Worm (Caenorhabditis elegans) whole organism, L3 larva: Measurements from ENCODE around the gene srw-24.
A peak's percentile ranks its signal among the peaks of the same experiment; 100 is the strongest.

ENCODE experiments used
- ZK546.5 ChIP-seq: sonication (generic microtip); optimal IDR thresholded peaks from 2 replicates; lab custom pipeline; 2017; ENCODE audit warnings: missing biosample characterization, missing genetic modification characterization
- ama-1 ChIP-seq: fragments of 150-350 bp; optimal IDR thresholded peaks from 2 replicates; lab custom pipeline; 2018
- ceh-16 ChIP-seq: sonication (generic microtip); optimal IDR thresholded peaks from 2 replicates; lab custom pipeline; 2017; ENCODE audit warnings: missing biosample characterization, missing genetic modification characterization
- ceh-28 ChIP-seq: fragments of 150-350 bp; optimal IDR thresholded peaks from 2 replicates; lab custom pipeline; 2014; ENCODE audit warnings: missing biosample characterization, missing genetic modification reagents, missing genetic modification characterization
- ceh-82 ChIP-seq: fragments of 150-350 bp; optimal IDR thresholded peaks from 2 replicates; lab custom pipeline; 2014; ENCODE audit warnings: missing biosample characterization, missing genetic modification characterization
- daf-12 ChIP-seq: fragments of 150-350 bp; optimal IDR thresholded peaks from 2 replicates; lab custom pipeline; 2014; ENCODE audit warnings: missing biosample characterization, missing genetic modification reagents, missing genetic modification characterization
- egl-5 ChIP-seq: fragments of 150-350 bp; optimal IDR thresholded peaks from 2 replicates; lab custom pipeline; 2017; ENCODE audit warnings: missing biosample characterization, missing genetic modification reagents, missing genetic modification characterization, inconsistent platforms
- elt-1 ChIP-seq: fragments of 150-350 bp; optimal IDR thresholded peaks from 2 replicates; lab custom pipeline; 2014; ENCODE audit warnings: missing biosample characterization, missing genetic modification characterization
- elt-2 ChIP-seq: sonication (generic microtip); optimal IDR thresholded peaks from 2 replicates; lab custom pipeline; 2016; ENCODE audit warnings: missing genetic modification reagents, mild to moderate bottlenecking, missing genetic modification characterization, missing compliant biosample characterization
- fkh-10 ChIP-seq: sonication (generic microtip); optimal IDR thresholded peaks from 2 replicates; lab custom pipeline; 2017; ENCODE audit warnings: missing biosample characterization, missing genetic modification reagents, missing genetic modification characterization
- fos-1 ChIP-seq: fragments of 150-350 bp; optimal IDR thresholded peaks from 2 replicates; lab custom pipeline; 2014; ENCODE audit warnings: missing biosample characterization, missing genetic modification characterization
- jun-1 ChIP-seq: fragments of 150-350 bp; optimal IDR thresholded peaks from 2 replicates; lab custom pipeline; 2014; ENCODE audit warnings: missing biosample characterization, missing genetic modification reagents, missing genetic modification characterization
- lin-15B ChIP-seq: fragments of 150-350 bp; optimal IDR thresholded peaks from 2 replicates; lab custom pipeline; 2014; ENCODE audit warnings: missing biosample characterization, missing genetic modification characterization
- lin-39 ChIP-seq: fragments of 150-350 bp; optimal IDR thresholded peaks from 2 replicates; lab custom pipeline; 2018; ENCODE audit warnings: missing biosample characterization, missing genetic modification reagents, missing genetic modification characterization
- lsy-12 ChIP-seq: sonication (generic microtip); optimal IDR thresholded peaks from 2 replicates; lab custom pipeline; 2016; ENCODE audit warnings: mild to moderate bottlenecking, missing genetic modification characterization, missing compliant biosample characterization
- mml-1 ChIP-seq: fragments of 150-350 bp; sonication (generic microtip); optimal IDR thresholded peaks from 3 replicates; lab custom pipeline; 2014; ENCODE audit warnings: missing biosample characterization, missing genetic modification characterization
- nfya-1 ChIP-seq: sonication (generic microtip); optimal IDR thresholded peaks from 2 replicates; lab custom pipeline; 2017; ENCODE audit warnings: missing genetic modification characterization, mild to moderate bottlenecking, missing compliant biosample characterization, antibody characterized with exemption, moderate library complexity; ENCODE audit not compliant: insufficient read depth
- nhr-11 ChIP-seq: fragments of 150-350 bp; optimal IDR thresholded peaks from 2 replicates; lab custom pipeline; 2014; ENCODE audit warnings: missing biosample characterization, missing genetic modification characterization
- nhr-25 ChIP-seq: sonication (generic microtip); optimal IDR thresholded peaks from 2 replicates; lab custom pipeline; 2017; ENCODE audit warnings: missing biosample characterization, missing genetic modification characterization
- nhr-28 ChIP-seq: fragments of 150-350 bp; optimal IDR thresholded peaks from 2 replicates; lab custom pipeline; 2014; ENCODE audit warnings: missing biosample characterization, missing genetic modification characterization
- nhr-43 ChIP-seq: sonication (generic microtip); optimal IDR thresholded peaks from 2 replicates; lab custom pipeline; 2016; ENCODE audit warnings: mild to moderate bottlenecking, missing genetic modification characterization, missing compliant biosample characterization; ENCODE audit not compliant: poor library complexity, severe bottlenecking
- nhr-67 ChIP-seq: fragments of 150-350 bp; optimal IDR thresholded peaks from 2 replicates; lab custom pipeline; 2014; ENCODE audit warnings: missing biosample characterization, missing genetic modification characterization
- nhr-76 ChIP-seq: fragments of 150-350 bp; sonication (generic microtip); optimal IDR thresholded peaks from 5 replicates; lab custom pipeline; 2014; ENCODE audit warnings: missing biosample characterization, missing genetic modification characterization
- nhr-77 ChIP-seq: fragments of 150-350 bp; optimal IDR thresholded peaks from 2 replicates; lab custom pipeline; 2014; ENCODE audit warnings: missing biosample characterization, missing genetic modification characterization
- pqm-1 ChIP-seq: fragments of 150-350 bp; optimal IDR thresholded peaks from 2 replicates; lab custom pipeline; 2017; ENCODE audit warnings: missing biosample characterization, missing genetic modification characterization, inconsistent platforms
- sea-2 ChIP-seq: fragments of 150-350 bp; sonication (generic microtip); optimal IDR thresholded peaks from 4 replicates; lab custom pipeline; 2014; ENCODE audit warnings: missing biosample characterization, missing genetic modification reagents, missing genetic modification characterization
- tbx-2 ChIP-seq: sonication (generic microtip); optimal IDR thresholded peaks from 2 replicates; lab custom pipeline; 2016; ENCODE audit warnings: mild to moderate bottlenecking, missing genetic modification characterization, missing compliant biosample characterization
- unc-39 ChIP-seq: sonication (generic microtip); optimal IDR thresholded peaks from 4 replicates; lab custom pipeline; 2017; ENCODE audit warnings: missing biosample characterization, missing genetic modification characterization
- unc-62 ChIP-seq: fragments of 150-350 bp; sonication (generic microtip); optimal IDR thresholded peaks from 4 replicates; lab custom pipeline; 2014; ENCODE audit warnings: missing biosample characterization, missing genetic modification reagents, missing genetic modification characterization
- ztf-11 ChIP-seq: fragments of 150-350 bp; optimal IDR thresholded peaks from 2 replicates; lab custom pipeline; 2014; ENCODE audit warnings: missing biosample characterization, missing genetic modification characterization
- ztf-4 ChIP-seq: fragments of 150-350 bp; optimal IDR thresholded peaks from 2 replicates; lab custom pipeline; 2014; ENCODE audit warnings: missing biosample characterization, missing genetic modification characterization

Gene srw-24

DNA sequence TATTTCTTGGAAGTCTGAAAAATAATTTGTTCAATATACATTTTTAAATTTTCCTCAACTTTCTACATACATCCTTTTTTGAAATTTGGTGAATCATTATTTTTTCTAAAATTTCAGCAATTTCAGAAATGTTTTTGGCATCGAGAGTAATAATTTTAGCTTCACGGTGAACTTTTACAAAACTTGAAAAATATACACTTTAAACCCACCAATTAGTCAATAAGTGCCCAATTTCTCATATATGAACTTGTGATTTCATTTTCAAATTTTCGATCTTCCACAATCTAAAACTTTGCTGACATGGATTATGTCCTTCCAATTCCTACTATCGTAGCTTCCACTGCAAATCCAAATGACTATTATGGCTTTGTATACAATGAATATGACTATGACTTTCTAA, at the start of gene srw-24:
Gene srw-24, plus strand, starts transcription at position 301 of the 400 bp plus-strand sequence.
- TF ChIP-seq fkh-10 (GFP tag; lab: Kevin White, UChicago) (no peak), tbx-2 (tag; lab: Kevin White, UChicago) (no peak), egl-5 (tag; lab: Kevin White, UChicago) (no peak), mml-1 (tag; lab: Kevin White, UChicago) (no peak), fos-1 (tag; lab: Kevin White, UChicago) (no peak), nhr-67 (tag; lab: Kevin White, UChicago) (no peak), unc-39 (tag; lab: Kevin White, UChicago) (no peak), pqm-1 (tag; lab: Kevin White, UChicago) (no peak), nfya-1 (no peak)
- TF ChIP-seq, all 47 proteins: peak for 0

- TF ChIP-seq elt-2 (peak; percentile 3), ZK546.5 (tag; lab: Kevin White, UChicago) (no peak)
Observed at ce11 chrV:15175459-15175858, 48.3 kb upstream of the srw-24 start, which contains the start of gene clec-47. clec-47 (plus strand) TSS chrV:15175759.

DNA sequence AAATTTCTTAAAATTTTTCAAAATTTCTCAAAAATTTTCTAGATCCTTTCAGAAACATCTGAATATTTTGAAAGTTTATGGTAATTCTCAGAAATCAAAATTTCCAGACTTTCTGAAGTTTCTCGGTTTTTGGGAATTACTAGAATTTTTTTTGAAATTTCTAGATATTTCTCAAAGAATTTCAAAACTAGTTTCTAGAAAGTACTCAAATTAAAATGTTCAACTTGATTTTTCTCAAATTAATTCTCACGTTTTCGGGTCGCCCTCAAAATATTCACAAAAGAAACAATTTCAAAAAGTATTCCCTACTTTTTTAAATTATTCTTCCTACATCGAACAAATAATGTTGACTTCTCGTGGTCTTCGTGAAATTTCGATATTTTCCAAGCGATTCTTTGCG, 44.0 kb upstream of the srw-24 start, which contains the start of gene T09F5.10:
Gene T09F5.10, plus strand, starts transcription at position 301 of the 400 bp plus-strand sequence.
- TF ChIP-seq ceh-82 (tag; lab: Kevin White, UChicago) (no peak), nhr-77 (tag; lab: Kevin White, UChicago) (no peak), nhr-28 (tag; lab: Kevin White, UChicago) (no peak), mml-1 (tag; lab: Kevin White, UChicago) (no peak), unc-62 (GFP tag; lab: Kevin White, UChicago) (no peak), ceh-16 (tag; lab: Kevin White, UChicago) (no peak), lin-15B (tag; lab: Kevin White, UChicago) (no peak), pqm-1 (tag; lab: Kevin White, UChicago) (no peak), ZK546.5 (tag; lab: Kevin White, UChicago) (no peak), ama-1 (lab: Kevin White, UChicago) (no peak), sea-2 (GFP tag; lab: Kevin White, UChicago) (no peak), nhr-25 (tag; lab: Kevin White, UChicago) (no peak), fos-1 (tag; lab: Kevin White, UChicago) (no peak), elt-1 (tag; lab: Kevin White, UChicago) (no peak)

DNA sequence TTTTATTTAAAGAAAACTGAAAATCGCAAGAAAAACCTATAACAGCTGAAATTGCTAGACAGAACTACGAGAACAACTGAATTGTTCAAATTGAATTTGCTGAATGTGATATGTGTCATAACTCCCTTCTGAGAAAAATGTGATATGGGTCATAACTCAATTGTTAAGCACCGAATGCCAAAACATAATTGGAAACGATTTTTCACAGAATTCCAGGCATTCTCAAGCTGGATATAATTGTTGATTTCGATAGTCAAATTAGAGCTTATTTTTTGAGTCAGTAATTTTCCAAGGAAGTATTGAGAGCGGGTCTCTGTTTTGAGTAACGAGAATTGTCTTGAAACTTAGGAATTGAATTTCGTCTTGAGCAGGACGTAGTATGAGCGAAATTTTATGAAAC, 41.9 kb upstream of the srw-24 start:
- TF ChIP-seq nhr-11 (tag; lab: Kevin White, UChicago), result peak; percentile 5
- TF ChIP-seq ceh-28, result no peak
- TF ChIP-seq lsy-12 (tag; lab: Kevin White, UChicago), result no peak
- no peak for TF ChIP-seq ama-1 (lab: Kevin White, UChicago)

DNA sequence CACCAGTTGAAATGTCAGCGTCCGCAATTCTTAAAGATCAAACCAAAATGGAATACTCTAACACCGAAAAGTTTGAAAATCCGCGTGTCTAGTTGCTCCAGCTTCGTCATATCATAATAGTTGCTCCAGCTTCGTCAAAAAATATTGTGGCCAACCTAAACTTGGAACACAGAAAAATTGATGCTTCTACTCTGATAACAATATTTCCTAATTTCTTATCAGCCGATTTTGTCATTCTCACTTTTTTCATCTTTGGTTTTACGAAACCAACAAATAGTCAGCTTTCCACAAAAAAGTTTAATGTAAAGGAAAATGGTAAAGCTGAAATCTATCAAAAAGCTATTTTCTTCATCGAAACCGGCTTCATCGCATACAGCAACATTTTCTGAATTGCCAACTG, 41.4 kb upstream of the srw-24 start, which contains the start of gene fbxa-84:
Gene fbxa-84, plus strand, starts transcription at position 34 of the 400 bp plus-strand sequence.
- TF ChIP-seq elt-2 (peak; percentile 54), nhr-11 (tag; lab: Kevin White, UChicago) (no peak)

- TF ChIP-seq jun-1 (tag; lab: Kevin White, UChicago) (no peak), ztf-4 (no peak), unc-62 (GFP tag; lab: Kevin White, UChicago) (no peak), nhr-76 (tag; lab: Kevin White, UChicago) (no peak), unc-39 (tag; lab: Kevin White, UChicago) (no peak), daf-12 (tag; lab: Kevin White, UChicago) (no peak), mml-1 (tag; lab: Kevin White, UChicago) (no peak), egl-5 (tag; lab: Kevin White, UChicago) (no peak), fkh-10 (GFP tag; lab: Kevin White, UChicago) (no peak), ceh-82 (tag; lab: Kevin White, UChicago) (no peak), ztf-11 (no peak), fos-1 (tag; lab: Kevin White, UChicago) (no peak), ama-1 (lab: Kevin White, UChicago) (no peak), nhr-43 (no peak), lin-39 (no peak)
- TF ChIP-seq, all 47 proteins: peak for 0
Observed at ce11 chrV:15184097-15185040, 39.4 kb upstream of the srw-24 start, which contains the start of gene Y75B12B.1. Y75B12B.1 (plus strand) TSS chrV:15184699.
